Fruit fly (Drosophila melanogaster): Measurements from ENCODE around the gene CG18789.

Gene CG18789

dm6 chr2L:12011682-12012655, 16.7 kb upstream of the CG18789 start (continued):
- TF ChIP-seq nom (GFP tag; optimal IDR thresholded peaks at IDR 0.05) (peak; percentile 88), sob (GFP tag; IDR thresholded peaks at IDR 0.05) (no peak), chm (GFP tag; IDR thresholded peaks at IDR 0.05) (no peak), Drgx (GFP tag; IDR thresholded peaks at IDR 0.05) (no peak), CG12299 (tag; optimal IDR thresholded peaks at IDR 0.05) (peak; percentile 40), lab (GFP tag; optimal IDR thresholded peaks at IDR 0.05) (peak; percentile 94), CG8944 (GFP tag; optimal IDR thresholded peaks at IDR 0.05) (peak; percentile 57), YL-1 (GFP tag; optimal IDR thresholded peaks at IDR 0.05) (peak; percentile 44), CG7928 (GFP tag; optimal IDR thresholded peaks at IDR 0.05) (no peak), fd102C (GFP tag; optimal IDR thresholded peaks at IDR 0.05) (peak; percentile 34), Dek (tag; optimal IDR thresholded peaks at IDR 0.05) (peak; percentile 60), exex (tag; optimal IDR thresholded peaks at IDR 0.05) (peak; percentile 85), pnt (GFP tag; optimal IDR thresholded peaks at IDR 0.05) (peak; percentile 71), CG34376 (GFP tag; optimal IDR thresholded peaks at IDR 0.05) (peak; percentile 82), abd-A (tag; optimal IDR thresholded peaks at IDR 0.05) (peak; percentile 100), Nf-YC (tag; optimal IDR thresholded peaks at IDR 0.05) (peak; percentile 93), cas (GFP tag; IDR thresholded peaks at IDR 0.05) (no peak), wek (GFP tag; optimal IDR thresholded peaks at IDR 0.05) (peak; percentile 69), CG7963 (GFP tag; IDR thresholded peaks at IDR 0.05; ENCODE audit: partially characterized antibody) (no peak), sr (GFP tag; IDR thresholded peaks at IDR 0.05) (no peak), slou (GFP tag; optimal IDR thresholded peaks at IDR 0.05) (peak; percentile 13), CG12744 (GFP tag; optimal IDR thresholded peaks at IDR 0.05) (peak; percentile 63), CG8388 (GFP tag; optimal IDR thresholded peaks at IDR 0.05) (peak; percentile 29), twi (tag; optimal IDR thresholded peaks at IDR 0.05) (peak; percentile 25), Asciz (GFP tag; optimal IDR thresholded peaks at IDR 0.05) (no peak), Oli (tag; optimal IDR thresholded peaks at IDR 0.05) (peak; percentile 37), jing (GFP tag; optimal IDR thresholded peaks at IDR 0.05) (no peak), hb (GFP tag; IDR thresholded peaks at IDR 0.05; ENCODE audit: partially characterized antibody) (no peak), gsb (GFP tag; IDR thresholded peaks at IDR 0.05) (no peak), HmgD (GFP tag; optimal IDR thresholded peaks at IDR 0.05) (peak; percentile 54), seq (GFP tag; IDR thresholded peaks at IDR 0.05) (no peak)

- TF ChIP-seq CG7271 (tag; optimal IDR thresholded peaks at IDR 0.05) = peak; percentile 28
- no peak for TF ChIP-seq corto (GFP tag; optimal IDR thresholded peaks at IDR 0.05)
- TF ChIP-seq CG17385 (GFP tag; optimal IDR thresholded peaks at IDR 0.05) = peak; percentile 87
- TF ChIP-seq bbx (GFP tag; IDR thresholded peaks at IDR 0.05; ENCODE audit: partially characterized antibody) = no peak
- peak; percentile 90 for TF ChIP-seq dmrt11E (tag; optimal IDR thresholded peaks at IDR 0.05)
- peak; percentile 43 for TF ChIP-seq hkb (optimal IDR thresholded peaks at IDR 0.05)
- no peak for TF ChIP-seq hkb (GFP tag; IDR thresholded peaks at IDR 0.05)
- TF ChIP-seq HHEX (GFP tag; optimal IDR thresholded peaks at IDR 0.05) = peak; percentile 89
- TF ChIP-seq HLHmδ (GFP tag; optimal IDR thresholded peaks at IDR 0.05) = peak; percentile 61
- no peak for TF ChIP-seq Mrtf (GFP tag; IDR thresholded peaks at IDR 0.05)
- no peak for TF ChIP-seq knrl (GFP tag; IDR thresholded peaks at IDR 0.05; ENCODE audit: partially characterized antibody)
- peak; percentile 91 for TF ChIP-seq BtbVII (GFP tag; optimal IDR thresholded peaks at IDR 0.05)
- no peak for TF ChIP-seq mld (GFP tag; IDR thresholded peaks at IDR 0.05; ENCODE audit: partially characterized antibody)
- no peak for TF ChIP-seq hth (optimal IDR thresholded peaks at IDR 0.05)
- peak; percentile 66 for TF ChIP-seq CG7786 (GFP tag; optimal IDR thresholded peaks at IDR 0.05)
- peak; percentile 95 for TF ChIP-seq CG15269 (tag; optimal IDR thresholded peaks at IDR 0.05)
- TF ChIP-seq insv (GFP tag; optimal IDR thresholded peaks at IDR 0.05) = peak; percentile 0 to 57
Measured at dm6 chr2L:12010877-12011666, 15.8 kb upstream of the CG18789 start.
